Worm (Caenorhabditis elegans) whole organism, L1 larva: Measurements from ENCODE around the gene uba-1.

Experiments used
- C04F5.9 ChIP-seq: sonication (generic microtip); optimal IDR thresholded peaks from 2 replicates; lab custom pipeline; 2016; ENCODE audit warnings: missing genetic modification characterization, missing compliant biosample characterization
- C16A3.4 ChIP-seq: fragments of 150-350 bp; optimal IDR thresholded peaks from 2 replicates; lab custom pipeline; 2014; ENCODE audit warnings: missing biosample characterization, missing genetic modification characterization
- C34B4.2 ChIP-seq: sonication (generic microtip); optimal IDR thresholded peaks from 2 replicates; lab custom pipeline; 2017; ENCODE audit warnings: mild to moderate bottlenecking, missing genetic modification characterization, missing compliant biosample characterization
- aha-1 ChIP-seq: fragments of 150-350 bp; optimal IDR thresholded peaks from 2 replicates; lab custom pipeline; 2014; ENCODE audit warnings: missing biosample characterization, missing genetic modification characterization
- alr-1 ChIP-seq: fragments of 200-800 bp; sonication (Bioruptor generic); optimal IDR thresholded peaks from 2 replicates; lab custom pipeline; 2018; ENCODE audit warnings: borderline replicate concordance, mild to moderate bottlenecking, missing genetic modification characterization, missing compliant biosample characterization
- aly-2 ChIP-seq: fragments of 150-350 bp; optimal IDR thresholded peaks from 2 replicates; lab custom pipeline; 2014; ENCODE audit warnings: missing biosample characterization, missing genetic modification characterization
- blmp-1 ChIP-seq: fragments of 150-350 bp; optimal IDR thresholded peaks from 2 replicates; lab custom pipeline; 2014; ENCODE audit warnings: missing biosample characterization, missing genetic modification characterization
- ceh-63 ChIP-seq: fragments of 200-800 bp; sonication (Bioruptor generic); optimal IDR thresholded peaks from 2 replicates; lab custom pipeline; 2018; ENCODE audit warnings: mild to moderate bottlenecking, missing genetic modification characterization, missing compliant biosample characterization
- ceh-82 ChIP-seq, 3 experiments: fragments of 150-350 bp in 1 of 3; sonication (generic microtip) in 2 of 3; optimal IDR thresholded peaks; 2 replicates each; lab custom pipeline; 2014 to 2017; ENCODE audit warnings: missing biosample characterization in 3 of 3, missing genetic modification characterization in 3 of 3
- ceh-90 ChIP-seq: sonication (generic microtip); optimal IDR thresholded peaks from 2 replicates; lab custom pipeline; 2016; ENCODE audit warnings: missing genetic modification characterization, missing compliant biosample characterization
- dpl-1 ChIP-seq, 3 experiments: fragments of 150-350 bp in 2 of 3; sonication (generic microtip) in 1 of 3; optimal IDR thresholded peaks; 2 replicates each; lab custom pipeline; 2014 to 2017; ENCODE audit warnings: missing biosample characterization in 3 of 3, missing genetic modification characterization in 3 of 3, missing genetic modification reagents in 3 of 3
- dsc-1 ChIP-seq: sonication (generic microtip); optimal IDR thresholded peaks from 2 replicates; lab custom pipeline; 2016; ENCODE audit warnings: mild to moderate bottlenecking, missing genetic modification characterization, missing compliant biosample characterization
- efl-1 ChIP-seq, 4 experiments: fragments of 150-350 bp; optimal IDR thresholded peaks in 3 of 4; peaks in 1 of 4; 1 replicate in 1 of 4; 2 replicates in 3 of 4; lab custom pipeline; 2014; ENCODE audit warnings: missing biosample characterization in 2 of 4, missing genetic modification characterization in 2 of 4, missing genetic modification reagents in 2 of 4
- egl-13 ChIP-seq: sonication (generic microtip); optimal IDR thresholded peaks from 2 replicates; lab custom pipeline; 2016; ENCODE audit warnings: missing genotype, missing genetic modification reagents, missing genetic modification characterization, missing compliant biosample characterization
- egl-27 ChIP-seq, 2 experiments: fragments of 150-350 bp in 1 of 2; sonication (generic microtip); optimal IDR thresholded peaks; 3 replicates each; lab custom pipeline; 2017 to 2018; ENCODE audit warnings: missing biosample characterization in 2 of 2, missing genetic modification characterization in 2 of 2, missing genetic modification reagents in 2 of 2
- fkh-10 ChIP-seq: sonication (generic microtip); optimal IDR thresholded peaks from 2 replicates; lab custom pipeline; 2017; ENCODE audit warnings: missing biosample characterization, missing genetic modification reagents, missing genetic modification characterization
- hlh-4 ChIP-seq: sonication (generic microtip); optimal IDR thresholded peaks from 2 replicates; lab custom pipeline; 2016; ENCODE audit warnings: mild to moderate bottlenecking, missing genetic modification characterization, missing compliant biosample characterization
- irx-1 ChIP-seq: sonication (generic microtip); optimal IDR thresholded peaks from 2 replicates; lab custom pipeline; 2016; ENCODE audit warnings: missing genetic modification characterization, missing compliant biosample characterization
- isw-1 ChIP-seq: fragments of 200-800 bp; sonication (Bioruptor generic); IDR thresholded peaks from 2 replicates; pipeline ENCODE4 v1.3.6; 2022; ENCODE audit warnings: missing genetic modification characterization, missing compliant biosample characterization
- lin-13 ChIP-seq: fragments of 150-350 bp; optimal IDR thresholded peaks from 2 replicates; lab custom pipeline; 2014; ENCODE audit warnings: missing biosample characterization, missing genetic modification reagents, missing genetic modification characterization
- lin-14 ChIP-seq: fragments of 200-800 bp; sonication (Bioruptor generic); optimal IDR thresholded peaks from 2 replicates; lab custom pipeline; 2018; ENCODE audit warnings: mild to moderate bottlenecking, missing genetic modification characterization, moderate library complexity, missing compliant biosample characterization
- lin-35 ChIP-seq, 2 experiments: fragments of 150-350 bp; optimal IDR thresholded peaks; 2 replicates each; lab custom pipeline; 2014; ENCODE audit warnings: missing biosample characterization in 2 of 2, missing genetic modification characterization in 2 of 2, missing genetic modification reagents in 2 of 2
- mab-9 ChIP-seq: fragments of 200-800 bp; sonication (Bioruptor generic); IDR thresholded peaks from 2 replicates; pipeline ENCODE4 v1.3.6; 2022; ENCODE audit warnings: missing genetic modification reagents, missing genetic modification characterization, missing compliant biosample characterization
- mep-1 ChIP-seq: fragments of 150-350 bp; optimal IDR thresholded peaks from 2 replicates; lab custom pipeline; 2014; ENCODE audit warnings: missing biosample characterization, missing genetic modification characterization
- nhr-11 ChIP-seq: fragments of 150-350 bp; optimal IDR thresholded peaks from 2 replicates; lab custom pipeline; 2014; ENCODE audit warnings: missing biosample characterization, missing genetic modification characterization
- nhr-12 ChIP-seq: sonication (generic microtip); optimal IDR thresholded peaks from 2 replicates; lab custom pipeline; 2017; ENCODE audit warnings: missing biosample characterization, missing genetic modification characterization
- nhr-19 ChIP-seq: fragments of 200-800 bp; sonication (Bioruptor generic); conservative IDR thresholded peaks from 2 replicates; pipeline ENCODE4 v1.3.6; 2022; ENCODE audit warnings: missing genetic modification characterization, missing compliant biosample characterization
- nhr-47 ChIP-seq: sonication (generic microtip); optimal IDR thresholded peaks from 2 replicates; lab custom pipeline; 2016; ENCODE audit warnings: mild to moderate bottlenecking, missing genetic modification characterization, moderate library complexity, missing compliant biosample characterization
- nhr-71 ChIP-seq: sonication (generic microtip); optimal IDR thresholded peaks from 2 replicates; lab custom pipeline; 2016; ENCODE audit warnings: mild to moderate bottlenecking, missing genetic modification characterization, moderate library complexity, missing compliant biosample characterization
- nhr-77 ChIP-seq: fragments of 150-350 bp; optimal IDR thresholded peaks from 2 replicates; lab custom pipeline; 2014; ENCODE audit warnings: missing biosample characterization, missing genetic modification characterization
- rnt-1 ChIP-seq: sonication (generic microtip); optimal IDR thresholded peaks from 2 replicates; lab custom pipeline; 2016; ENCODE audit warnings: mild to moderate bottlenecking, missing genetic modification characterization, moderate library complexity, missing compliant biosample characterization
- skn-1 ChIP-seq: fragments of 150-350 bp; optimal IDR thresholded peaks from 2 replicates; lab custom pipeline; 2014; ENCODE audit warnings: missing biosample characterization, missing genetic modification characterization
- snpc-4 ChIP-seq: fragments of 150-350 bp; optimal IDR thresholded peaks from 2 replicates; lab custom pipeline; 2014; ENCODE audit warnings: missing biosample characterization, missing genetic modification characterization
- snu-23 ChIP-seq: sonication (generic microtip); optimal IDR thresholded peaks from 2 replicates; lab custom pipeline; 2016; ENCODE audit warnings: missing genetic modification characterization, missing compliant biosample characterization
- tbx-2 ChIP-seq: sonication (generic microtip); optimal IDR thresholded peaks from 2 replicates; lab custom pipeline; 2016; ENCODE audit warnings: missing genetic modification characterization, missing compliant biosample characterization
- tlp-1 ChIP-seq: fragments of 150-350 bp; optimal IDR thresholded peaks from 2 replicates; lab custom pipeline; 2014; ENCODE audit warnings: missing biosample characterization, missing genetic modification characterization
- unc-86 ChIP-seq: sonication (generic microtip); optimal IDR thresholded peaks from 2 replicates; lab custom pipeline; 2016; ENCODE audit warnings: missing genetic modification characterization, missing compliant biosample characterization
- zip-4 ChIP-seq: fragments of 200-800 bp; sonication (Bioruptor generic); optimal IDR thresholded peaks from 2 replicates; lab custom pipeline; 2018; ENCODE audit warnings: mild to moderate bottlenecking, missing genetic modification characterization, moderate library complexity, missing compliant biosample characterization

The uba-1 gene

DNA sequence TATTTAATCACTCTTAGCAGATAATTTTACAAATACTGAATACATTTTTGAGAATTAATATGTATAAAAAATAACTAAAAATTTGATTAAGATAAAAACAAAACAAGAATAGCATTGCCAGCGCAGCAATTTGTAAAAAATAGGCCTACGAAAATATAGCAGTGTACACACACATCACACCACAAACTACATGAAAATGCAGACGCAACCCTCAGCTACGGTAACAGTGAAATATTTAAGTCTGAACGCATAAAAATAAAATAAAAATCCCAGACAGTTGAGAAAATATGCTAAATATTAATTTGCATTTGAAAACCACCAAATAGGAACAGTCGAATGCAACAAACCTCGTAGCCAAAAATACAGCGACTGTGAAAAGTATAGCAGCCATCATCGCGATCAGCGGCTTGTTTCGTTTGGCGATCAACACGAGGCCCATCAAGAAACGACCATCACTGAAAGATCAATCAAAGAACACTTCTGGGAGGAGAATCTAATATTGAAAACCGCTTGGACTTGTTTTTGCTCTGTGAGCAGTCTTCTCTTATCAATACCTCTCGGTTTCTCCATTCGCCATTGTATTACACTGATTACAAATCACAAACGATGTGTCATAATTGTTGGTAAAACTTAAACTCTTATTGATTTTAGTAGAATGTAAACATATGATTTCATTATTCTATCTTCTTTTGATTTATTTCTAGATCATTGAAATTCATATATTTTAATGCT is 3.9 kb upstream of the uba-1 start, which contains the start of gene pyp-1 (continued):
- TF ChIP-seq ceh-63 (no peak), hlh-4 (no peak), ceh-82 (tag; optimal IDR thresholded peaks at IDR 0.05; lab: Kevin White, UChicago) (no peak), aly-2 (tag; lab: Kevin White, UChicago) (no peak), aha-1 (no peak), mep-1 (tag; lab: Kevin White, UChicago) (peak; percentile 46), nhr-19 (GFP tag; lab: Robert Waterston, UW) (peak; percentile 88), snpc-4 (tag; lab: Kevin White, UChicago) (no peak), lin-13 (GFP tag; lab: Kevin White, UChicago) (no peak), isw-1 (GFP tag; lab: Robert Waterston, UW) (no peak), C16A3.4 (tag; lab: Kevin White, UChicago) (no peak), blmp-1 (peak; percentile 25), irx-1 (no peak), rnt-1 (peak; percentile 12), C04F5.9 (tag; lab: Kevin White, UChicago) (no peak), tlp-1 (no peak)

DNA sequence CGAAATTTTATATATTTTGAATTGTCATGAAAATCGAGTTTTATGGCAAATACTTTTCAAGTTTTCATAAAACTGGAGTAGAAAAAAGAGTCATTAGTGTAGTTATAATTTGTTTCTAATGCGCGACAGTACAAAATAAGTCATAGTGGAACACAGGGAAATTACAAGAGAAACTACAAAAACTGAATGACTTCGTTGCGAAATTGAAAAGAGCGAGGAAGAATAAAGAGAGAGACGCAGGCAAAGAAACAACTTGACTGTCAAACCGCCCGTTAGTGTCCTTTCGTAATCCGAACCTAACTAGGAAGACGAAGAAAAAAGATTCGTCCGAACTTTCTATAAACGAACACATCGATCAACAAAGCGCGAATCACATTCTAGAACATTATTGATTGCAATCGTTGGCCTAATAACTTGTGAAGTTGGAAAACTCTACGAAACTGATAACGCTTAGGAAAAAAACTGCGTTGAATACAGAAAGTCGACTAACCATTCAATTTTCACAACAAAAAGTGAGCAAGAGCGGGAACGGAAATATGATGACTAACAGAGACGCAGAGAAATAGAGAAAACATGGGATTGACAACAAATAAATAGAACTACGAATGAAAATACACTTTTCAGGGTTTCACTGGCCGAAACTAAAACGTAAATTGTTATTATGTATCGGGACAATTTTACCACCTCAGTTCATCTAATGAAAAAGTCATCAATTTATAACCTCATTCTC is 1.2 kb downstream of the uba-1 start:
- no peak for TF ChIP-seq ceh-90 (tag; lab: Kevin White, UChicago)
- TF ChIP-seq dsc-1 (tag; lab: Kevin White, UChicago) = no peak
- no peak for TF ChIP-seq egl-13 (tag; lab: Kevin White, UChicago)
- no peak for TF ChIP-seq fkh-10 (GFP tag; lab: Kevin White, UChicago)
- TF ChIP-seq isw-1 (GFP tag; lab: Robert Waterston, UW) = no peak
- TF ChIP-seq snu-23 = no peak
- no peak for TF ChIP-seq lin-35 (GFP tag; optimal IDR thresholded peaks at IDR 0.05; lab: Kevin White, UChicago)
- TF ChIP-seq blmp-1 = peak; percentile 48
- TF ChIP-seq skn-1 (tag; lab: Kevin White, UChicago) = peak; percentile 33
- no peak for TF ChIP-seq egl-27 (tag; optimal IDR thresholded peaks at IDR 0.05; lab: Kevin White, UChicago)

DNA sequence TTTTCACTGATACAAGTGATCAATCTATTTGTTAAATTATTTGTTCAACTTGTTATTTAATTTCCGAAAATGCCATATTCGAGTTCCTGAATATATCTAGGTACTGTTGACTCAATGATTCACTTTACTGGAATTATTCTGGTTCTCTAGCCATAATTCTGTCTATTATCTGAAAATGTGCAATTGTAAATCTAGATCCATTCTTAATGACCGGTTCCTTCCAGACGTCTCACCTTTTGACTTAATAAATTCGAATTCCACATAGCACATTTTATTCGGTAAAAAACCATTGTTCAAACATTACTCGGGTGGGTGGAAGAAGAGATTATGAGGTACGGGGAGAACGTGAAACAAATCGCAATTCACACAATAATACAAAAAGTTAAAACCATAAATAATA is 5.3 kb downstream of the uba-1 start:
- TF ChIP-seq aly-2 (tag; lab: Kevin White, UChicago) = peak; percentile 61
- TF ChIP-seq nhr-11 (tag; lab: Kevin White, UChicago) = no peak
- TF ChIP-seq nhr-71 (tag; lab: Kevin White, UChicago) = no peak

DNA sequence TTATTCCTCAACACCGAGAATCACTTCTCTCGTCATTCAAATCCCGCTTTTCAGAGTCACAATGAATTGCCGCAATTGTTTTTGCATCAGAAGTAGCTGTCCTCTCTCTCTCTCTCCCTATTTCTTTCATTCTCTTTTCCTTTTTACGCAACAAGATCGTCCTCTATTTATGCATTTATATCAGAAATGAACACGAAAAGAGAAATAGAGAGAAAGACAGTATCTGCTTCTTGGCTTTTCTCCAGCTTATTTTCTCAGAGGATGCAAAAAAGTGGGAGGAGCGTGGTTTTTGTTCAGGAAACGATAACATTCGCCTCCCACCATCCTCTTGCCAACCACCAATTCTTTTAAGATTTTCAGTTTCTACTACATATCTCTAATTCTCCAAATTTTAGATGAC is 11.8 kb downstream of the uba-1 start, which contains the start of gene mam-2:
mam-2 (plus strand) TSS at position 301 of the 400 bp plus-strand sequence.
- TF ChIP-seq tbx-2 (tag; lab: Kevin White, UChicago) = no peak
- no peak for TF ChIP-seq nhr-77 (tag; lab: Kevin White, UChicago)
- peak; percentile 30 for TF ChIP-seq blmp-1
- TF ChIP-seq nhr-12 (tag; lab: Kevin White, UChicago) = no peak
- TF ChIP-seq, all 84 proteins: peak for 1

DNA sequence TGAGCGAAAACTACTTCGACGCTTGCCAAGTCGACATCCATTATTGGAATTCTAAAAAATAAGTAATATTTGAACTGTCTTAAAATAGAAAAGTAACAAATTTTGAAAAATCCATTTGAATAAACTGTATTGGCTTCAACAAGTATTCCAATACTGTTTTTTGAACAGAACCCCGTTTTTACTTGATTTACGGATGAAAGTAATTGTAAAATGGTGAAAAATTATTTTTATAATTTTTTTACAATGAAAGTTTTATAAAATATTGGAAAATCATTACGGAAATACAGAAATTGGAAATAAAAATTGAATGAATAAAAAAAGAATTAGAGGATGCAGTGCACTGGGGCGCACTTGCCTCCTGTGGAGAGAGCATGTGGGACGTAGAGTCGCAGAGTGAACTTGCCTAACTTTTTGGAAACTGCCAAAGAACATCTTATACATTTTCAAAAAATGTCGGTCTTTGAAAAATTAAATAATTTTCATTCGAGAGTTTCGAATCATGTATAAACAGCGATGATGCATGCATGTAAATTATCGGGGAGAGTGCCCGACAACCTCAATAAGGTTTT is 12.4 kb downstream of the uba-1 start, which contains the start of gene rrp-1:
rrp-1 (minus strand) TSS at position 51 of the 569 bp plus-strand sequence.
- TF ChIP-seq nhr-47 (no peak), zip-4 (no peak), efl-1 (optimal IDR thresholded peaks at IDR 0.05; lab: Kevin White, UChicago) (peak; percentile 3 to 29), efl-1 (GFP tag; optimal IDR thresholded peaks at IDR 0.05 in 1 of 2; lab: Kevin White, UChicago) (no peak), ceh-82 (tag; optimal IDR thresholded peaks at IDR 0.05; lab: Kevin White, UChicago) (no peak), lin-14 (no peak), aha-1 (no peak), lin-35 (GFP tag; optimal IDR thresholded peaks at IDR 0.05; lab: Kevin White, UChicago) (peak in 1 of 2 experiments; percentile 27), alr-1 (tag; lab: Kevin White, UChicago) (no peak), dpl-1 (GFP tag; optimal IDR thresholded peaks at IDR 0.05; lab: Kevin White, UChicago) (peak in 1 of 3 experiments; percentile 30), unc-86 (no peak), mab-9 (GFP tag; lab: Robert Waterston, UW) (no peak), nhr-12 (tag; lab: Kevin White, UChicago) (no peak), mep-1 (tag; lab: Kevin White, UChicago) (peak; percentile 47), C34B4.2 (tag; lab: Kevin White, UChicago) (no peak)
